Fruit fly (Drosophila melanogaster): Measurements from ENCODE around the gene Rac1.

Gene Rac1

dm6 chr3L:1319097-1319725 is 16.7 kb upstream of the Rac1 start (continued):
- TF ChIP-seq Trl (optimal IDR thresholded peaks at IDR 0.05) (no peak), Trl (GFP tag; optimal IDR thresholded peaks at IDR 0.05) (peak; percentile 60), CG11085 (GFP tag; IDR thresholded peaks at IDR 0.05) (no peak), sisA (GFP tag; IDR thresholded peaks at IDR 0.05) (peak; percentile 92), CG15601 (tag; optimal IDR thresholded peaks at IDR 0.05) (peak; percentile 80), da (GFP tag; optimal IDR thresholded peaks at IDR 0.05) (peak; percentile 20), mld (GFP tag; IDR thresholded peaks at IDR 0.05; ENCODE audit: partially characterized antibody) (no peak), CG32532 (GFP tag; IDR thresholded peaks at IDR 0.05) (peak; percentile 67; the same call in 1 of the 2 replicates), tap (tag; optimal IDR thresholded peaks at IDR 0.05) (peak; percentile 82), dimm (GFP tag; IDR thresholded peaks at IDR 0.05) (peak; percentile 74), dan (GFP tag; IDR thresholded peaks at IDR 0.05) (no peak; the same call in 1 of the 2 replicates), B-H2 (GFP tag; optimal IDR thresholded peaks at IDR 0.05) (no peak), ken (GFP tag; IDR thresholded peaks at IDR 0.05) (peak; percentile 90), Xrp1 (GFP tag; IDR thresholded peaks at IDR 0.05) (peak; percentile 89), HmgZ (tag; optimal IDR thresholded peaks at IDR 0.05) (peak; percentile 40), Ptx1 (GFP tag; IDR thresholded peaks at IDR 0.05) (peak; percentile 79), so (GFP tag; IDR thresholded peaks at IDR 0.05) (peak; percentile 87), CG4282 (GFP tag; optimal IDR thresholded peaks at IDR 0.05) (no peak), trem (tag; optimal IDR thresholded peaks at IDR 0.05) (peak; percentile 73), CG15479 (GFP tag; optimal IDR thresholded peaks at IDR 0.05) (no peak), CG17359 (tag; optimal IDR thresholded peaks at IDR 0.05) (peak; percentile 92), ssp (GFP tag; IDR thresholded peaks at IDR 0.05) (peak; percentile 67), gt (GFP tag; IDR thresholded peaks at IDR 0.05) (peak; percentile 38; the same call in 1 of the 2 replicates), ewg (GFP tag; optimal IDR thresholded peaks at IDR 0.05) (peak; percentile 77), NC2α (GFP tag; optimal IDR thresholded peaks at IDR 0.05) (peak; percentile 28), klu (GFP tag; IDR thresholded peaks at IDR 0.05) (no peak), sc (optimal IDR thresholded peaks at IDR 0.05) (no peak), sc (GFP tag; optimal IDR thresholded peaks at IDR 0.05) (peak; percentile 72), Sry-β (GFP tag; optimal IDR thresholded peaks at IDR 0.05) (peak; percentile 24), tx (GFP tag; optimal IDR thresholded peaks at IDR 0.05) (peak; percentile 42), al (GFP tag; IDR thresholded peaks at IDR 0.05) (0 out of 2 replicates have a peak, but pooled peaks have one; percentile 9), en (GFP tag; optimal IDR thresholded peaks at IDR 0.05) (peak; percentile 49), maf-S (GFP tag; optimal IDR thresholded peaks at IDR 0.05) (peak; percentile 46), CG10654 (GFP tag; optimal IDR thresholded peaks at IDR 0.05) (peak; percentile 77), Lhr (GFP tag; optimal IDR thresholded peaks at IDR 0.05) (peak; percentile 48), CG6854 (GFP tag; optimal IDR thresholded peaks at IDR 0.05) (no peak), her (GFP tag; optimal IDR thresholded peaks at IDR 0.05) (peak; percentile 5), CG17802 (tag; optimal IDR thresholded peaks at IDR 0.05) (peak; percentile 71), yki (optimal IDR thresholded peaks at IDR 0.05) (no peak), ase (GFP tag; IDR thresholded peaks at IDR 0.05) (peak; percentile 81), nmo (GFP tag; optimal IDR thresholded peaks at IDR 0.05) (peak; percentile 85), CG8359 (GFP tag; optimal IDR thresholded peaks at IDR 0.05; ENCODE audit: borderline replicate concordance) (peak; percentile 66), CG8388 (GFP tag; optimal IDR thresholded peaks at IDR 0.05) (peak; percentile 79), toy (GFP tag; IDR thresholded peaks at IDR 0.05) (no peak), CG7987 (GFP tag; optimal IDR thresholded peaks at IDR 0.05) (peak; percentile 5), CG3407 (GFP tag; optimal IDR thresholded peaks at IDR 0.05) (peak; percentile 75), ci (GFP tag; IDR thresholded peaks at IDR 0.05) (peak; percentile 95), CG18619 (GFP tag; optimal IDR thresholded peaks at IDR 0.05) (peak; percentile 57), eyg (GFP tag; optimal IDR thresholded peaks at IDR 0.05) (peak; percentile 50), CG3995 (GFP tag; optimal IDR thresholded peaks at IDR 0.05) (no peak), lov (optimal IDR thresholded peaks at IDR 0.05) (no peak), lov (GFP tag; IDR thresholded peaks at IDR 0.05) (0 out of 3 replicates have a peak, but pooled peaks have one; percentile 65)

All from whole organism, embryonic.